Worm (Caenorhabditis elegans): ENCODE measurements around the gene ZK355.8.

The ZK355.8 gene

DNA sequence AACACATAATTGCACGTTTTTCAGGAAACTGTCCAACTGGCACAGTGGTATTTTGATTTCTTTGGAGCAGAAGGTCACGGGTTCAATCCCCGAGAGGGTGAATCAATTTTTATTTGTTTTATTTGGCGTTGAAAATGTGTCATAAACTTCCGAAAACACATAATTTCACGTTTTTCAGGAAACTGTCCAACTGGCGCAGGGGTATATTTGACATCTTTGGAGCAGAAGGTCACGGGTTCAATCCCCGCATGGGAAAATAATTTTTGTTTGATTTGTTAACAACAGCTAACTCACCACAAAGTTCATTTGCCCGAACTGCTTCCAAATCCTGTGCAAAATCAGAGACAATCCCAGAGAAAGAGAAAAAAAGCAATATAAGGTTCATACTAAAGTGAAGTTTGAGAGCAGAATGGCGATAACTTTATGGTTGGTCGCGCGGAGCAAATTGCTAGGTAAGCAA is 28.1 kb downstream of the ZK355.8 start, which contains the start of gene irld-48:
TSS of gene irld-48 (plus strand) at position 410 of the 460 bp plus-strand sequence.
- no peak for TF ChIP-seq dsc-1 (tag; optimal IDR thresholded peaks at IDR 0.05)
- no peak for TF ChIP-seq ztf-4 (tag; optimal IDR thresholded peaks at IDR 0.05)
- no peak for TF ChIP-seq ztf-11 (tag; optimal IDR thresholded peaks at IDR 0.05)
- no peak for TF ChIP-seq egl-27 (tag; optimal IDR thresholded peaks at IDR 0.05)
- TF ChIP-seq efl-3 (GFP tag; optimal IDR thresholded peaks at IDR 0.05), result no peak
- TF ChIP-seq egl-13 (tag; optimal IDR thresholded peaks at IDR 0.05), result no peak
- TF ChIP-seq nhr-90 (tag; optimal IDR thresholded peaks at IDR 0.05; ENCODE audit: poor library complexity), result no peak
- TF ChIP-seq mdl-1 (tag; optimal IDR thresholded peaks at IDR 0.05), result no peak
- TF ChIP-seq swsn-7 (tag; optimal IDR thresholded peaks at IDR 0.05), result no peak
- TF ChIP-seq lsy-2 (tag; optimal IDR thresholded peaks at IDR 0.05), result no peak
- TF ChIP-seq ceh-8 (GFP tag; optimal IDR thresholded peaks at IDR 0.05), result no peak
- TF ChIP-seq tbx-2 (tag; optimal IDR thresholded peaks at IDR 0.05), result no peak
- no peak for TF ChIP-seq mep-1 (tag; optimal IDR thresholded peaks at IDR 0.05)
- no peak for TF ChIP-seq sptf-1 (tag; optimal IDR thresholded peaks at IDR 0.05)
- no peak for TF ChIP-seq fkh-4 (tag; optimal IDR thresholded peaks at IDR 0.05; ENCODE audit: borderline replicate concordance)
- no peak for TF ChIP-seq jun-1 (tag; optimal IDR thresholded peaks at IDR 0.05)

DNA sequence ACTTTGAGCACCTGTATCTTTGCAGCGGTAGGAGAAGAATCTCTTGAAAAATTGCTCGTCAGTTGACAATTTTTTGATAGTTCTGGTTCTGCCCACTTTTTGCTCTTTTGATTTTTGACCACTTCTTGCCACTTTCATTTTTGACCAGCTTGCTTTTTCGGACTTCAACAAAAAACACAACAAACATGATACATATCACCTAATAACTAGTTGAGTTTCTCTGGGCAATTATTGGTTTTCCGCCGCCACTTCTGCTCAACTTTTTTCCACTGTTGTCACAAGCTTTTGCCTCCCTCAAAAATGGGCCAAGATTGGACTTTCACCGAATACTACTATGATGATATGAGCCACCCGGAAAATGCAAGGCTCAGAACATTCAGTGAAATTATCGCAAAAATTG is 30.7 kb downstream of the ZK355.8 start, which contains the start of gene srw-60:
TSS of gene srw-60 (plus strand) at position 301 of the 400 bp plus-strand sequence.
- TF ChIP-seq elt-2 (tag; optimal IDR thresholded peaks at IDR 0.05) (no peak), fkh-10 (GFP tag; optimal IDR thresholded peaks at IDR 0.05) (no peak), sox-4 (tag; optimal IDR thresholded peaks at IDR 0.05) (no peak), lin-35 (GFP tag; optimal IDR thresholded peaks at IDR 0.05) (no peak), Y116A8C.19 (tag; optimal IDR thresholded peaks at IDR 0.05; ENCODE audit: borderline replicate concordance) (no peak), dpl-1 (GFP tag; optimal IDR thresholded peaks at IDR 0.05) (no peak), zip-4 (GFP tag; optimal IDR thresholded peaks at IDR 0.05) (no peak), nhr-76 (tag; optimal IDR thresholded peaks at IDR 0.05) (no peak)

DNA sequence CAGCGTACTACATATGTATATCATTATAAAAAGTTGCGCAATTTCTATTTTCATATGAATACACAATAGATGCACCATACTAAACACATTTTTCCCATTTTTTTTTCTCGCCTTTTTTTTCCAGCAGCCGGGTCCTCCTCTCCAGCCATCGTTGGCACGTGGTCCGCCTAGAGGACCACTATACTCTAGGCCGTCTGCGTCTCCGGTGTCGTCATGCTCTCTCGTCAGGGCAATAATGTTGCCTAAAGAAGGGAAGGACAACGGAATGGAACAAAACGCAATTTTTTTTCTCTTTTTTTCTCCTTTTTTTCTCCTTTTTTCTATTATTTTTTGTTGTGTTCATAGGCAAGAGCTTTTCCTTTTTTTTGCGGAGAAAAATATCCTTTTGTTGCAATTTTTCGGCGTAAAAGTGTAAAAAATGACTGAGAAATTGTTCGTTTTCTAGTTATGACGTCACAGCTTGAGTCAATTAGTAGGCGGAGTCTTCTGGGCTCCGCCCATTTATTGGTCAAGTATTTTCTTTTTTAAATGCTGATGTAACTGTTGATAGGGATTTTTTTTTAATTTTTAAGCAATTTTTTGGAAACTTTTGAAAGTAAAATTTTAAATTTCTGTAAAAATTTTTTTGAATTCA is 35.0 kb downstream of the ZK355.8 start:
- TF ChIP-seq efl-1 (optimal IDR thresholded peaks at IDR 0.05), result peak; percentile 32 to 38
- TF ChIP-seq efl-1 (GFP tag; optimal IDR thresholded peaks at IDR 0.05 in 1 of 2), result no peak
- TF ChIP-seq mdl-1 (tag; optimal IDR thresholded peaks at IDR 0.05), result peak; percentile 51 to 63
- TF ChIP-seq rnt-1 (tag; optimal IDR thresholded peaks at IDR 0.05), result no peak
- TF ChIP-seq pax-3 (tag; optimal IDR thresholded peaks at IDR 0.05), result no peak
- TF ChIP-seq isw-1 (GFP tag; IDR thresholded peaks at IDR 0.05), result peak; percentile 40; the same call in 1 of the 2 replicates
- TF ChIP-seq pag-3 (tag; optimal IDR thresholded peaks at IDR 0.05; ENCODE audit: borderline replicate concordance, insufficient read depth), result no peak
- no peak for TF ChIP-seq ceh-88 (GFP tag; IDR thresholded peaks at IDR 0.05)
- no peak for TF ChIP-seq sup-37 (GFP tag; optimal IDR thresholded peaks at IDR 0.05)
- TF ChIP-seq zag-1 (tag; optimal IDR thresholded peaks at IDR 0.05), result no peak
- no peak for TF ChIP-seq zip-4 (GFP tag; optimal IDR thresholded peaks at IDR 0.05)
- TF ChIP-seq lin-35 (GFP tag; optimal IDR thresholded peaks at IDR 0.05), result peak in 1 of 2 experiments; percentile 31
- TF ChIP-seq nhr-84 (tag; optimal IDR thresholded peaks at IDR 0.05), result no peak
- peak; percentile 3 to 66 (median 16) for TF ChIP-seq ceh-82 (tag; optimal IDR thresholded peaks at IDR 0.05)
- TF ChIP-seq ceh-90 (tag; optimal IDR thresholded peaks at IDR 0.05), result no peak
- TF ChIP-seq hlh-4 (tag; optimal IDR thresholded peaks at IDR 0.05), result no peak
- TF ChIP-seq nhr-47 (tag; optimal IDR thresholded peaks at IDR 0.05), result no peak
- TF ChIP-seq C34B4.2 (tag; optimal IDR thresholded peaks at IDR 0.05), result no peak
- no peak for TF ChIP-seq hpl-2 (GFP tag; optimal IDR thresholded peaks at IDR 0.05)
- peak; percentile 69 for TF ChIP-seq unc-86 (tag; optimal IDR thresholded peaks at IDR 0.05)
- no peak for TF ChIP-seq grh-1 (GFP tag; IDR thresholded peaks at IDR 0.05)
- TF ChIP-seq egl-13 (tag; optimal IDR thresholded peaks at IDR 0.05), result no peak
- TF ChIP-seq C04F5.9 (tag; optimal IDR thresholded peaks at IDR 0.05), result no peak
- peak; percentile 71 for TF ChIP-seq nhr-20 (tag; optimal IDR thresholded peaks at IDR 0.05)
- no peak for TF ChIP-seq lin-15B (tag; optimal IDR thresholded peaks at IDR 0.05)
- TF ChIP-seq hlh-17 (GFP tag; optimal IDR thresholded peaks at IDR 0.05; ENCODE audit: borderline replicate concordance), result no peak
- peak; percentile 36 for TF ChIP-seq ceh-8 (GFP tag; optimal IDR thresholded peaks at IDR 0.05)
- no peak for TF ChIP-seq sptf-1 (tag; optimal IDR thresholded peaks at IDR 0.05)
- TF ChIP-seq nhr-76 (tag; optimal IDR thresholded peaks at IDR 0.05), result no peak
- no peak for TF ChIP-seq ztf-11 (tag; optimal IDR thresholded peaks at IDR 0.05)
- no peak for TF ChIP-seq lin-13 (GFP tag; optimal IDR thresholded peaks at IDR 0.05)

All from whole organism, L1 larva.